Fruit fly (Drosophila melanogaster) whole organism, embryonic: ENCODE data around the gene Cpr30B.

Experiments used
- Asciz ChIP-seq: fragments of 200-800 bp; sonication (Bioruptor generic); optimal IDR thresholded peaks from 2 replicates; lab custom pipeline; 2017; ENCODE audit warnings: missing biosample characterization, mild to moderate bottlenecking, missing genetic modification characterization, missing genetic modification reagents
- CG11695 ChIP-seq: fragments of 200-800 bp; sonication (Bioruptor generic); IDR thresholded peaks from 3 replicates; pipeline ENCODE4 v1.3.6; 2022; ENCODE audit warnings: missing biosample characterization, missing genetic modification characterization
- CG12219 ChIP-seq: fragments of 200-800 bp; sonication (Bioruptor generic); optimal IDR thresholded peaks from 3 replicates; lab custom pipeline; 2018; ENCODE audit warnings: missing biosample characterization, mild to moderate bottlenecking, missing genetic modification characterization
- CG13287 ChIP-seq: fragments of 200-800 bp; sonication (Bioruptor generic); IDR thresholded peaks from 2 replicates; pipeline ENCODE4 v1.3.6; 2022; ENCODE audit warnings: missing biosample characterization, missing genetic modification characterization; ENCODE audit not compliant: partially characterized antibody
- CG15601 ChIP-seq: fragments of 200-800 bp; sonication (Bioruptor generic); optimal IDR thresholded peaks from 3 replicates; lab custom pipeline; 2019; ENCODE audit warnings: missing biosample characterization, mild to moderate bottlenecking, missing genetic modification characterization, moderate library complexity
- CG1603 ChIP-seq: fragments of 200-800 bp; sonication (Bioruptor generic); optimal IDR thresholded peaks from 2 replicates; lab custom pipeline; 2019; ENCODE audit warnings: missing biosample characterization, mild to moderate bottlenecking, missing genetic modification characterization, moderate library complexity
- CG16813 ChIP-seq: fragments of 200-800 bp; sonication (Bioruptor generic); IDR thresholded peaks from 3 replicates; pipeline ENCODE4 v1.3.6; 2022; ENCODE audit warnings: missing biosample characterization, missing genetic modification characterization; ENCODE audit not compliant: partially characterized antibody
- CG18262 ChIP-seq: fragments of 200-800 bp; optimal IDR thresholded peaks from 3 replicates; lab custom pipeline; 2019; ENCODE audit warnings: missing biosample characterization, mild to moderate bottlenecking, missing genetic modification characterization, moderate library complexity
- CG18599 ChIP-seq: fragments of 200-800 bp; sonication (Bioruptor generic); optimal IDR thresholded peaks from 3 replicates; lab custom pipeline; 2017; ENCODE audit warnings: missing biosample characterization, missing genetic modification characterization, mild to moderate bottlenecking, moderate library complexity, missing genetic modification reagents
- CG2678 ChIP-seq: fragments of 200-800 bp; sonication (Bioruptor generic); optimal IDR thresholded peaks from 3 replicates; lab custom pipeline; 2019; ENCODE audit warnings: missing biosample characterization, mild to moderate bottlenecking, missing genetic modification characterization, moderate library complexity
- CG4617 ChIP-seq: fragments of 200-800 bp; sonication (Bioruptor generic); optimal IDR thresholded peaks from 3 replicates; lab custom pipeline; 2016; ENCODE audit warnings: missing biosample characterization, missing genetic modification characterization, borderline replicate concordance
- CG4707 ChIP-seq: fragments of 200-800 bp; sonication (Bioruptor generic); optimal IDR thresholded peaks from 2 replicates; lab custom pipeline; 2018; ENCODE audit warnings: missing biosample characterization, mild to moderate bottlenecking, missing genetic modification characterization, moderate library complexity
- CG6654 ChIP-seq: fragments of 200-800 bp; sonication (Bioruptor generic); optimal IDR thresholded peaks from 2 replicates; lab custom pipeline; 2017; ENCODE audit warnings: missing biosample characterization, mild to moderate bottlenecking, missing genetic modification characterization
- CG6813 ChIP-seq: fragments of 200-800 bp; sonication (Bioruptor generic); optimal IDR thresholded peaks from 2 replicates; lab custom pipeline; 2017; ENCODE audit warnings: missing biosample characterization, missing genetic modification characterization, mild to moderate bottlenecking, moderate library complexity, missing genetic modification reagents
- CG7786 ChIP-seq: fragments of 200-800 bp; sonication (Bioruptor generic); optimal IDR thresholded peaks from 2 replicates; lab custom pipeline; 2016; ENCODE audit warnings: missing biosample characterization, missing genetic modification characterization
- CG9876 ChIP-seq: fragments of 200-800 bp; sonication (Bioruptor generic); optimal IDR thresholded peaks from 2 replicates; lab custom pipeline; 2016; ENCODE audit warnings: missing biosample characterization, missing genetic modification characterization
- D19B ChIP-seq: fragments of 200-800 bp; sonication (Bioruptor generic); optimal IDR thresholded peaks from 2 replicates; lab custom pipeline; 2017; ENCODE audit warnings: missing biosample characterization, mild to moderate bottlenecking, missing genetic modification characterization
- Ets97D ChIP-seq: fragments of 200-800 bp; sonication (Bioruptor generic); optimal IDR thresholded peaks from 3 replicates; lab custom pipeline; 2016; ENCODE audit warnings: missing biosample characterization, missing genetic modification characterization
- HHEX ChIP-seq: fragments of 200-800 bp; sonication (Bioruptor generic); optimal IDR thresholded peaks from 3 replicates; lab custom pipeline; 2017; ENCODE audit warnings: missing biosample characterization, mild to moderate bottlenecking, missing genetic modification characterization, missing genetic modification reagents
- HmgD ChIP-seq: fragments of 200-800 bp; sonication (Bioruptor generic); optimal IDR thresholded peaks from 3 replicates; lab custom pipeline; 2016; ENCODE audit warnings: missing biosample characterization, missing genetic modification characterization
- Neu2 ChIP-seq: fragments of 200-800 bp; sonication (Bioruptor generic); optimal IDR thresholded peaks from 3 replicates; lab custom pipeline; 2016; ENCODE audit warnings: missing biosample characterization, missing genetic modification characterization, borderline replicate concordance
- PHDP ChIP-seq: fragments of 200-800 bp; sonication (Bioruptor generic); optimal IDR thresholded peaks from 3 replicates; lab custom pipeline; 2018; ENCODE audit warnings: missing biosample characterization, mild to moderate bottlenecking, missing genetic modification characterization, moderate library complexity
- Sox102F ChIP-seq: fragments of 200-800 bp; sonication (Bioruptor generic); optimal IDR thresholded peaks from 2 replicates; lab custom pipeline; 2018; ENCODE audit warnings: missing biosample characterization, mild to moderate bottlenecking, missing genetic modification characterization, moderate library complexity
- Sry-δ ChIP-seq: fragments of 200-800 bp; sonication (Bioruptor generic); optimal IDR thresholded peaks from 2 replicates; lab custom pipeline; 2016; ENCODE audit warnings: missing biosample characterization, missing genetic modification characterization
- Xbp1 ChIP-seq: fragments of 200-800 bp; sonication (Bioruptor generic); optimal IDR thresholded peaks from 3 replicates; lab custom pipeline; 2016; ENCODE audit warnings: missing biosample characterization, mild to moderate bottlenecking, missing genetic modification characterization
- cas ChIP-seq: fragments of 200-800 bp; sonication (Bioruptor generic); IDR thresholded peaks from 2 replicates; pipeline ENCODE4 v1.3.6; 2022; ENCODE audit warnings: missing biosample characterization, missing genetic modification characterization
- caup ChIP-seq: fragments of 200-800 bp; sonication (Bioruptor generic); optimal IDR thresholded peaks from 3 replicates; lab custom pipeline; 2017; ENCODE audit warnings: missing biosample characterization, mild to moderate bottlenecking, missing genetic modification characterization, moderate library complexity; ENCODE audit not compliant: severe bottlenecking
- chinmo ChIP-seq: fragments of 200-800 bp; sonication (Bioruptor generic); IDR thresholded peaks from 4 replicates; pipeline ENCODE4 v1.3.6; 2022; ENCODE audit warnings: missing biosample characterization, missing genetic modification characterization; ENCODE audit not compliant: partially characterized antibody
- crp ChIP-seq, 2 experiments: fragments of 200-800 bp; sonication (Bioruptor generic); optimal IDR thresholded peaks; 2 replicates in 1 of 2; 3 replicates in 1 of 2; lab custom pipeline; 2017; ENCODE audit warnings: missing biosample characterization in 2 of 2, missing genetic modification characterization in 2 of 2, mild to moderate bottlenecking in 1 of 2, moderate library complexity in 1 of 2
- dm ChIP-seq: fragments of 200-800 bp; sonication (Bioruptor generic); optimal IDR thresholded peaks from 3 replicates; lab custom pipeline; 2016; ENCODE audit warnings: missing biosample characterization, missing genetic modification characterization
- eyg ChIP-seq: fragments of 200-800 bp; sonication (Bioruptor generic); optimal IDR thresholded peaks from 3 replicates; lab custom pipeline; 2016; ENCODE audit warnings: missing biosample characterization, missing genetic modification characterization
- fd102C ChIP-seq: fragments of 200-800 bp; sonication (Bioruptor generic); optimal IDR thresholded peaks from 2 replicates; lab custom pipeline; 2018; ENCODE audit warnings: missing biosample characterization, mild to moderate bottlenecking, missing genetic modification characterization, moderate library complexity
- fd96Cb ChIP-seq: fragments of 200-800 bp; sonication (Bioruptor generic); optimal IDR thresholded peaks from 2 replicates; lab custom pipeline; 2018; ENCODE audit warnings: missing biosample characterization, mild to moderate bottlenecking, missing genetic modification characterization, moderate library complexity
- ftz-f1 ChIP-seq: fragments of 200-800 bp; sonication (Bioruptor generic); optimal IDR thresholded peaks from 2 replicates; lab custom pipeline; 2016; ENCODE audit warnings: missing biosample characterization, missing genetic modification characterization
- gfzf ChIP-seq: fragments of 200-800 bp; sonication (Bioruptor generic); optimal IDR thresholded peaks from 2 replicates; lab custom pipeline; 2016; ENCODE audit warnings: missing biosample characterization, mild to moderate bottlenecking, missing genetic modification characterization, moderate library complexity
- grn ChIP-seq: fragments of 200-800 bp; sonication (Bioruptor generic); optimal IDR thresholded peaks from 3 replicates; lab custom pipeline; 2017; ENCODE audit warnings: missing biosample characterization, missing genetic modification characterization
- gro ChIP-seq: fragments of 200-800 bp; sonication (Bioruptor generic); optimal IDR thresholded peaks from 2 replicates; lab custom pipeline; 2016; ENCODE audit warnings: missing biosample characterization, missing genetic modification characterization
- gsb ChIP-seq: fragments of 200-800 bp; sonication (Bioruptor generic); IDR thresholded peaks from 2 replicates; pipeline ENCODE4 v1.3.6; 2022; ENCODE audit warnings: missing biosample characterization, missing genetic modification characterization
- gsb-n ChIP-seq: fragments of 200-800 bp; sonication (Bioruptor generic); optimal IDR thresholded peaks from 3 replicates; lab custom pipeline; 2018; ENCODE audit warnings: missing biosample characterization, mild to moderate bottlenecking, missing genetic modification characterization
- hbn ChIP-seq: fragments of 200-800 bp; sonication (Bioruptor generic); IDR thresholded peaks from 2 replicates; pipeline ENCODE4 v1.3.6; 2022; ENCODE audit warnings: missing biosample characterization, missing genetic modification characterization; ENCODE audit not compliant: partially characterized antibody
- insv ChIP-seq, 2 experiments: fragments of 200-800 bp; sonication (Bioruptor generic); optimal IDR thresholded peaks; 3 replicates each; lab custom pipeline; 2016 to 2018; ENCODE audit warnings: missing biosample characterization in 2 of 2, missing genetic modification characterization in 2 of 2
- lab ChIP-seq: fragments of 200-800 bp; sonication (Bioruptor generic); optimal IDR thresholded peaks from 3 replicates; lab custom pipeline; 2017; ENCODE audit warnings: missing biosample characterization, missing genetic modification characterization, mild to moderate bottlenecking, moderate library complexity, missing genetic modification reagents
- nau ChIP-seq: fragments of 200-800 bp; sonication (Bioruptor generic); optimal IDR thresholded peaks from 3 replicates; lab custom pipeline; 2017; ENCODE audit warnings: missing biosample characterization, mild to moderate bottlenecking, missing genetic modification characterization, missing genetic modification reagents
- p53 ChIP-seq: fragments of 200-800 bp; sonication (Bioruptor generic); optimal IDR thresholded peaks from 2 replicates; lab custom pipeline; 2016; ENCODE audit warnings: missing biosample characterization, missing genetic modification characterization
- phol ChIP-seq: fragments of 200-800 bp; sonication (Bioruptor generic); optimal IDR thresholded peaks from 3 replicates; lab custom pipeline; 2018; ENCODE audit warnings: missing biosample characterization, mild to moderate bottlenecking, missing genetic modification characterization, moderate library complexity
- sisA ChIP-seq: fragments of 200-800 bp; sonication (Bioruptor generic); IDR thresholded peaks from 2 replicates; pipeline ENCODE4 v1.3.6; 2022; ENCODE audit warnings: missing biosample characterization, missing genetic modification characterization
- slp2 ChIP-seq: fragments of 200-800 bp; sonication (Bioruptor generic); optimal IDR thresholded peaks from 2 replicates; lab custom pipeline; 2016; ENCODE audit warnings: missing biosample characterization, missing genetic modification characterization
- tup ChIP-seq: fragments of 200-800 bp; sonication (Bioruptor generic); optimal IDR thresholded peaks from 2 replicates; lab custom pipeline; 2016; ENCODE audit warnings: missing biosample characterization, mild to moderate bottlenecking, missing genetic modification characterization, moderate library complexity

Gene Cpr30B

dm6 chr2L:9525719-9526118 lies 17.0 kb upstream of the Cpr30B start (continued):
- TF ChIP-seq CG1603 (tag; lab: Kevin White, UChicago) (peak; percentile 91), gsb-n (peak; percentile 90), CG16813 (GFP tag; lab: Robert Waterston, UW) (no peak), nau (GFP tag; lab: Kevin White, UChicago) (peak; percentile 95), CG18262 (peak; percentile 77), Sry-δ (GFP tag; lab: Kevin White, UChicago) (peak; percentile 49), dm (GFP tag; lab: Kevin White, UChicago) (peak; percentile 45), crp (GFP tag; optimal IDR thresholded peaks at IDR 0.05; lab: Kevin White, UChicago) (peak in 1 of 2 experiments; percentile 17), Neu2 (GFP tag; lab: Kevin White, UChicago) (no peak), CG4707 (peak; percentile 89), gfzf (GFP tag; lab: Kevin White, UChicago) (peak; percentile 8), chinmo (peak; percentile 89; the same call in 3 of the 4 replicates), tup (GFP tag; lab: Kevin White, UChicago) (peak; percentile 73), p53 (GFP tag; lab: Kevin White, UChicago) (peak; percentile 89), PHDP (tag; lab: Kevin White, UChicago) (peak; percentile 90), fd102C (GFP tag; lab: Kevin White, UChicago) (peak; percentile 77), gro (GFP tag; lab: Kevin White, UChicago) (peak; percentile 88)

- TF ChIP-seq sisA (no peak), Xbp1 (no peak), grn (GFP tag; lab: Kevin White, UChicago) (no peak), CG2678 (no peak), caup (GFP tag; lab: Kevin White, UChicago) (peak; percentile 34), CG7786 (GFP tag; lab: Kevin White, UChicago) (no peak), gsb (GFP tag; lab: Robert Waterston, UW) (no peak), eyg (GFP tag; lab: Kevin White, UChicago) (no peak), HmgD (no peak), CG15601 (tag; lab: Kevin White, UChicago) (peak; percentile 2), Sox102F (GFP tag; lab: Kevin White, UChicago) (no peak), Asciz (GFP tag; lab: Kevin White, UChicago) (no peak), cas (no peak), CG13287 (GFP tag; lab: Robert Waterston, UW) (no peak), phol (tag; lab: Kevin White, UChicago) (no peak), fd96Cb (tag; lab: Kevin White, UChicago) (no peak), CG11695 (GFP tag; lab: Robert Waterston, UW) (no peak), CG6654 (GFP tag; lab: Kevin White, UChicago) (no peak), ftz-f1 (GFP tag; lab: Kevin White, UChicago) (no peak), CG9876 (no peak), CG6813 (no peak), CG18599 (GFP tag; lab: Kevin White, UChicago) (peak; percentile 27), insv (GFP tag; optimal IDR thresholded peaks at IDR 0.05; lab: Kevin White, UChicago) (no peak), slp2 (GFP tag; lab: Kevin White, UChicago) (no peak), CG4617 (GFP tag; lab: Kevin White, UChicago) (no peak), D19B (GFP tag; lab: Kevin White, UChicago) (no peak), CG4707 (no peak), dm (GFP tag; lab: Kevin White, UChicago) (no peak), HHEX (GFP tag; lab: Kevin White, UChicago) (peak; percentile 30), hbn (GFP tag; lab: Robert Waterston, UW) (no peak), lab (GFP tag; lab: Kevin White, UChicago) (peak; percentile 43), CG12219 (no peak), Ets97D (no peak)
Observed at dm6 chr2L:9526518-9526917, 16.2 kb upstream of the Cpr30B start.
